Fruit fly (Drosophila melanogaster) whole organism, embryonic: ENCODE measurements around the gene CG4133.

Source experiments
- Awh ChIP-seq: fragments of 200-800 bp; sonication (Bioruptor generic); IDR thresholded peaks from 2 replicates; pipeline ENCODE4, ENCODE4 v1.3.6; 2022; ENCODE audit warnings: missing biosample characterization, missing genetic modification characterization
- CG10543 ChIP-seq: fragments of 200-800 bp; sonication (Bioruptor generic); optimal IDR thresholded peaks from 3 replicates; lab custom pipeline; 2017; ENCODE audit warnings: missing biosample characterization, mild to moderate bottlenecking, missing genetic modification characterization, moderate library complexity
- CG12071 ChIP-seq: fragments of 200-800 bp; sonication (Bioruptor generic); optimal IDR thresholded peaks from 3 replicates; lab custom pipeline; 2018; ENCODE audit warnings: missing biosample characterization, mild to moderate bottlenecking, missing genetic modification characterization
- CG12104 ChIP-seq: fragments of 200-800 bp; sonication (Bioruptor generic); optimal IDR thresholded peaks from 3 replicates; lab custom pipeline; 2016; ENCODE audit warnings: missing biosample characterization, missing genetic modification characterization
- CG13775 ChIP-seq: fragments of 200-800 bp; sonication (Bioruptor generic); optimal IDR thresholded peaks from 3 replicates; lab custom pipeline; 2017; ENCODE audit warnings: missing biosample characterization, mild to moderate bottlenecking, missing genetic modification characterization
- CG14050 ChIP-seq: fragments of 200-800 bp; sonication (Bioruptor generic); IDR thresholded peaks from 3 replicates; pipeline ENCODE4 v1.3.6; 2022; ENCODE audit warnings: missing biosample characterization, missing genetic modification characterization
- CG14441 ChIP-seq: fragments of 200-800 bp; sonication (Bioruptor generic); IDR thresholded peaks from 2 replicates; pipeline ENCODE4 v1.3.6; 2022; ENCODE audit warnings: missing biosample characterization, missing genetic modification characterization
- CG14667 ChIP-seq: fragments of 200-800 bp; sonication (Bioruptor generic); IDR thresholded peaks from 2 replicates; pipeline ENCODE4 v1.3.6; 2022; ENCODE audit warnings: missing biosample characterization, missing genetic modification characterization
- CG14710 ChIP-seq: fragments of 200-800 bp; sonication (Bioruptor generic); optimal IDR thresholded peaks from 3 replicates; lab custom pipeline; 2019; ENCODE audit warnings: missing biosample characterization, mild to moderate bottlenecking, missing genetic modification characterization, moderate library complexity
- CG1529 ChIP-seq: fragments of 200-800 bp; sonication (Bioruptor generic); optimal IDR thresholded peaks from 3 replicates; lab custom pipeline; 2018; ENCODE audit warnings: missing biosample characterization, missing genetic modification characterization
- CG15514 ChIP-seq: fragments of 200-800 bp; sonication (Bioruptor generic); optimal IDR thresholded peaks from 3 replicates; lab custom pipeline; 2017; ENCODE audit warnings: missing biosample characterization, missing genetic modification characterization, mild to moderate bottlenecking, moderate library complexity, missing genetic modification reagents
- CG17359 ChIP-seq: fragments of 200-800 bp; sonication (Bioruptor generic); optimal IDR thresholded peaks from 3 replicates; lab custom pipeline; 2018; ENCODE audit warnings: missing biosample characterization, mild to moderate bottlenecking, missing genetic modification characterization, moderate library complexity
- CG18599 ChIP-seq: fragments of 200-800 bp; sonication (Bioruptor generic); optimal IDR thresholded peaks from 3 replicates; lab custom pipeline; 2017; ENCODE audit warnings: missing biosample characterization, missing genetic modification characterization, mild to moderate bottlenecking, moderate library complexity, missing genetic modification reagents
- CG2875 ChIP-seq: fragments of 200-800 bp; sonication (Bioruptor generic); optimal IDR thresholded peaks from 2 replicates; lab custom pipeline; 2017; ENCODE audit warnings: missing biosample characterization, mild to moderate bottlenecking, missing genetic modification characterization, missing genetic modification reagents
- CG3847 ChIP-seq: fragments of 200-800 bp; sonication (Bioruptor generic); IDR thresholded peaks from 2 replicates; pipeline ENCODE4 v1.3.6; 2022; ENCODE audit warnings: missing biosample characterization, missing genetic modification characterization
- CG4328 ChIP-seq: fragments of 200-800 bp; sonication (Bioruptor generic); optimal IDR thresholded peaks from 3 replicates; lab custom pipeline; 2017; ENCODE audit warnings: missing biosample characterization, missing genetic modification reagents, missing genetic modification characterization
- CG5180 ChIP-seq: fragments of 200-800 bp; sonication (Bioruptor generic); optimal IDR thresholded peaks from 3 replicates; lab custom pipeline; 2017; ENCODE audit warnings: missing biosample characterization, missing genetic modification characterization, mild to moderate bottlenecking, moderate library complexity, missing genetic modification reagents
- CG5953 ChIP-seq: fragments of 200-800 bp; sonication (Bioruptor generic); IDR thresholded peaks from 2 replicates; pipeline ENCODE4 v1.3.6; 2022; ENCODE audit warnings: missing biosample characterization, missing genetic modification characterization
- CG6272 ChIP-seq: fragments of 200-800 bp; sonication (Bioruptor generic); IDR thresholded peaks from 2 replicates; pipeline ENCODE4 v1.3.6; 2022; ENCODE audit warnings: missing biosample characterization, missing genetic modification characterization
- CG6813 ChIP-seq: fragments of 200-800 bp; sonication (Bioruptor generic); optimal IDR thresholded peaks from 2 replicates; lab custom pipeline; 2017; ENCODE audit warnings: missing biosample characterization, missing genetic modification characterization, mild to moderate bottlenecking, moderate library complexity, missing genetic modification reagents
- CoRest ChIP-seq: fragments of 200-800 bp; sonication (Bioruptor generic); optimal IDR thresholded peaks from 3 replicates; lab custom pipeline; 2018; ENCODE audit warnings: missing biosample characterization, mild to moderate bottlenecking, missing genetic modification characterization, moderate library complexity
- CrebB ChIP-seq: fragments of 200-800 bp; sonication (Bioruptor generic); optimal IDR thresholded peaks from 3 replicates; lab custom pipeline; 2018; ENCODE audit warnings: missing biosample characterization, mild to moderate bottlenecking, missing genetic modification characterization
- Dref ChIP-seq: fragments of 200-800 bp; sonication (Bioruptor generic); IDR thresholded peaks from 2 replicates; pipeline ENCODE4 v1.3.6; 2022; ENCODE audit warnings: missing biosample characterization, missing genetic modification characterization
- ERR ChIP-seq: fragments of 200-800 bp; sonication (Bioruptor generic); optimal IDR thresholded peaks from 2 replicates; lab custom pipeline; 2016; ENCODE audit warnings: missing biosample characterization, missing genetic modification characterization
- Fer2 ChIP-seq: fragments of 200-800 bp; sonication (Bioruptor generic); optimal IDR thresholded peaks from 2 replicates; lab custom pipeline; 2018; ENCODE audit warnings: missing biosample characterization, mild to moderate bottlenecking, missing genetic modification characterization, moderate library complexity
- Fer3 ChIP-seq: fragments of 200-800 bp; sonication (Bioruptor generic); optimal IDR thresholded peaks from 2 replicates; lab custom pipeline; 2018; ENCODE audit warnings: missing biosample characterization, mild to moderate bottlenecking, missing genetic modification characterization, moderate library complexity
- HLH54F ChIP-seq: fragments of 200-800 bp; sonication (Bioruptor generic); optimal IDR thresholded peaks from 3 replicates; lab custom pipeline; 2016; ENCODE audit warnings: missing biosample characterization, missing genetic modification characterization
- HmgD ChIP-seq: fragments of 200-800 bp; sonication (Bioruptor generic); optimal IDR thresholded peaks from 3 replicates; lab custom pipeline; 2016; ENCODE audit warnings: missing biosample characterization, missing genetic modification characterization
- Mrtf ChIP-seq: fragments of 200-800 bp; sonication (Bioruptor generic); IDR thresholded peaks from 3 replicates; pipeline ENCODE4 v1.3.6; 2022; ENCODE audit warnings: missing biosample characterization, missing genetic modification characterization
- NC2β ChIP-seq: fragments of 200-800 bp; sonication (Bioruptor generic); optimal IDR thresholded peaks from 2 replicates; lab custom pipeline; 2016; ENCODE audit warnings: missing biosample characterization, missing genetic modification characterization
- Nf-YB ChIP-seq: fragments of 200-800 bp; sonication (Bioruptor generic); optimal IDR thresholded peaks from 3 replicates; lab custom pipeline; 2019; ENCODE audit warnings: missing biosample characterization, mild to moderate bottlenecking, missing genetic modification characterization, moderate library complexity
- Opbp ChIP-seq: fragments of 200-800 bp; sonication (Bioruptor generic); IDR thresholded peaks from 3 replicates; pipeline ENCODE4 v1.3.6; 2022; ENCODE audit warnings: missing biosample characterization, missing genetic modification characterization; ENCODE audit not compliant: partially characterized antibody
- Stat92E ChIP-seq, 3 experiments: fragments of >200 bp in 2 of 3; fragments of 200-800 bp in 1 of 3; sonication (Bioruptor generic) in 1 of 3; optimal IDR thresholded peaks; 2 replicates each; lab custom pipeline; 2017 to 2019; ENCODE audit warnings: missing biosample characterization in 3 of 3, missing genetic modification characterization in 3 of 3, mild to moderate bottlenecking in 1 of 3, moderate library complexity in 1 of 3
- bcd ChIP-seq: fragments of 200-800 bp; sonication (Bioruptor generic); optimal IDR thresholded peaks from 2 replicates; lab custom pipeline; 2017; ENCODE audit warnings: missing biosample characterization, mild to moderate bottlenecking, missing genetic modification characterization
- bsh ChIP-seq, 2 experiments: fragments of 200-800 bp; sonication (Bioruptor generic); optimal IDR thresholded peaks; 2 replicates each; lab custom pipeline; 2017 to 2018; ENCODE audit warnings: mild to moderate bottlenecking in 2 of 2, missing biosample characterization in 2 of 2, missing genetic modification characterization in 2 of 2, moderate library complexity in 1 of 2
- dati ChIP-seq: fragments of 200-800 bp; sonication (Bioruptor generic); IDR thresholded peaks from 2 replicates; pipeline ENCODE4 v1.3.6; 2022; ENCODE audit warnings: missing biosample characterization, missing genetic modification characterization
- emc ChIP-seq: fragments of 200-800 bp; sonication (Bioruptor generic); optimal IDR thresholded peaks from 2 replicates; lab custom pipeline; 2016; ENCODE audit warnings: missing biosample characterization, missing genetic modification characterization
- en ChIP-seq: fragments of 200-800 bp; sonication (Bioruptor generic); optimal IDR thresholded peaks from 2 replicates; lab custom pipeline; 2016; ENCODE audit warnings: missing biosample characterization, missing genetic modification characterization
- exex ChIP-seq: fragments of 200-800 bp; sonication (Bioruptor generic); optimal IDR thresholded peaks from 4 replicates; lab custom pipeline; 2018; ENCODE audit warnings: missing biosample characterization, mild to moderate bottlenecking, missing genetic modification characterization, moderate library complexity
- fu2 ChIP-seq: fragments of 200-800 bp; sonication (Bioruptor generic); optimal IDR thresholded peaks from 2 replicates; lab custom pipeline; 2016; ENCODE audit warnings: missing biosample characterization, missing genetic modification characterization
- h ChIP-seq: fragments of >200 bp; optimal IDR thresholded peaks from 2 replicates; lab custom pipeline; 2017
- knrl ChIP-seq: fragments of 200-800 bp; sonication (Bioruptor generic); IDR thresholded peaks from 3 replicates; pipeline ENCODE4 v1.3.6; 2022; ENCODE audit warnings: missing biosample characterization, missing genetic modification characterization; ENCODE audit not compliant: partially characterized antibody
- ranshi ChIP-seq: fragments of 200-800 bp; sonication (Bioruptor generic); IDR thresholded peaks from 2 replicates; pipeline ENCODE4 v1.3.6; 2022; ENCODE audit warnings: missing biosample characterization, missing genetic modification characterization
- repo ChIP-seq: fragments of 200-800 bp; sonication (Bioruptor generic); optimal IDR thresholded peaks from 2 replicates; lab custom pipeline; 2016; ENCODE audit warnings: missing biosample characterization, missing genetic modification characterization
- slbo ChIP-seq: fragments of 200-800 bp; sonication (Bioruptor generic); IDR thresholded peaks from 2 replicates; pipeline ENCODE4 v1.3.6; 2022; ENCODE audit warnings: missing biosample characterization, missing genetic modification characterization
- tio ChIP-seq: fragments of 200-800 bp; sonication (Bioruptor generic); optimal IDR thresholded peaks from 2 replicates; lab custom pipeline; 2017; ENCODE audit warnings: missing biosample characterization, missing genetic modification characterization, inconsistent platforms
- tup ChIP-seq: fragments of 200-800 bp; sonication (Bioruptor generic); optimal IDR thresholded peaks from 2 replicates; lab custom pipeline; 2016; ENCODE audit warnings: missing biosample characterization, mild to moderate bottlenecking, missing genetic modification characterization, moderate library complexity
- twi ChIP-seq: fragments of 200-800 bp; optimal IDR thresholded peaks from 2 replicates; lab custom pipeline; 2019; ENCODE audit warnings: missing biosample characterization, mild to moderate bottlenecking, missing genetic modification characterization, moderate library complexity
- yki ChIP-seq: fragments of >200 bp; optimal IDR thresholded peaks from 3 replicates; lab custom pipeline; 2018

The CG4133 gene

DNA sequence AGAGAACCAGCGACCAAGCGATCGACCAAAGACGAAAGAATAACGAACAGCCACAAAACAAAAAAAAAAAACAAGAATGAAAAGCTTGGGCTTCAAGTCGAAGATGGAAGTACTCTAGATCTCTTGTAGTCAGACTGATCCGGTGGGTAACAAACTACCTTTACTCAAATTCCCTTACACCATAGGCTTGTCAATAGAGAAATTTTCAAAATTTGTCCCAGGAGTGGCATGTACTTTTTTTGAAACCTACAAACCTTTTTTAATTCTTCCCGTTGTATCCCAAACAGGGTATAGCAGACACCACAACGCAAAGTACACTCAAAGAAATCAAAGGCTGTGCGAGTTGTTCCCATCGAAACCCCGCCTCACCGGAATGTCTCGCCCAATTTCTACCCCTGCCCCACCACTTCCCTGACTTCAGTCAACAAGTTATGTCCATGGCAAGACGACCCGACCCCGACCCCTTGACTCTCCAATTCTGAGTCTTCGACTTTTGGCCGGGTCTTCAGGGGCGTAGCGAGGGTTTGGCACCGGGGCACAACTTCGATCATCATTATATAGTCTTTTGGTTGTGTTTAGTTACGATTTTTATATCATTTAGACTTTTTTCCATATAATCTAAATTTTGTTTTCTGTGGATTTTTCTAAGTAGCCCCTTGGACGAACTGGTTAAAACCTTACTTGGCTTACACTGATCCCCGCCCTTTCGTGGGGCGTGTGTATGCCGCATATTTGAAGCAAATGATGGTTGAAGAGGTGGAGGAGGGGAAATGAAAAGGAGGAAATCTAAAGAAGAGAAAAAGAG, 25.4 kb upstream of the CG4133 start (continued):
- TF ChIP-seq Fer3 (tag; lab: Kevin White, UChicago) (peak; percentile 10), ERR (GFP tag; lab: Kevin White, UChicago) (peak; percentile 38), bcd (GFP tag; lab: Kevin White, UChicago) (peak; percentile 51), CrebB (tag; lab: Kevin White, UChicago) (no peak), Fer2 (tag; lab: Kevin White, UChicago) (no peak), CG14667 (no peak), bsh (GFP tag; optimal IDR thresholded peaks at IDR 0.05; lab: Kevin White, UChicago) (peak; percentile 71 to 73), CG15514 (GFP tag; lab: Kevin White, UChicago) (peak; percentile 13), HmgD (no peak), Awh (GFP tag; lab: Robert Waterston, UW) (0 out of 2 replicates have a peak, but pooled peaks have one; percentile 27), CG12071 (no peak), tup (GFP tag; lab: Kevin White, UChicago) (no peak), repo (GFP tag; lab: Kevin White, UChicago) (no peak), CG12104 (no peak), ranshi (peak; percentile 61; the same call in 1 of the 2 replicates), Mrtf (GFP tag; lab: Robert Waterston, UW) (peak; percentile 35; the same call in 1 of the 3 replicates), CG2875 (GFP tag; lab: Kevin White, UChicago) (peak; percentile 25), CG6272 (GFP tag; lab: Robert Waterston, UW) (0 out of 2 replicates have a peak, but pooled peaks have one; percentile 49), CG13775 (peak; percentile 20), en (no peak), CG1529 (peak; percentile 6), CG10543 (GFP tag; lab: Kevin White, UChicago) (no peak), CG18599 (GFP tag; lab: Kevin White, UChicago) (peak; percentile 27), h (lab: Kevin White, UChicago) (no peak), CG14050 (no peak), yki (lab: Kevin White, UChicago) (no peak), knrl (GFP tag; lab: Robert Waterston, UW) (0 out of 3 replicates have a peak, but pooled peaks have one; percentile 32), twi (no peak), Nf-YB (GFP tag; lab: Kevin White, UChicago) (no peak), CG6813 (GFP tag; lab: Kevin White, UChicago) (no peak), CG14441 (GFP tag; lab: Robert Waterston, UW) (no peak), tio (GFP tag; lab: Kevin White, UChicago) (peak; percentile 12), exex (tag; lab: Kevin White, UChicago) (no peak), dati (no peak), emc (GFP tag; lab: Kevin White, UChicago) (no peak), CG5180 (GFP tag; lab: Kevin White, UChicago) (no peak), CG17359 (peak; percentile 7), CG4328 (GFP tag; lab: Kevin White, UChicago) (no peak), CG14710 (tag; lab: Kevin White, UChicago) (peak; percentile 48), CG3847 (GFP tag; lab: Robert Waterston, UW) (no peak), fu2 (no peak), NC2β (GFP tag; lab: Kevin White, UChicago) (peak; percentile 52), CoRest (tag; lab: Kevin White, UChicago) (peak; percentile 42), HLH54F (GFP tag; lab: Kevin White, UChicago) (peak; percentile 37), Dref (GFP tag; lab: Robert Waterston, UW) (no peak), slbo (peak; percentile 66), Opbp (GFP tag; lab: Robert Waterston, UW) (peak; percentile 40; the same call in 1 of the 3 replicates), Stat92E (GFP tag; optimal IDR thresholded peaks at IDR 0.05; lab: Kevin White, UChicago) (no peak), CG5953 (GFP tag; lab: Robert Waterston, UW) (no peak)
